Fruit fly (Drosophila melanogaster): ENCODE data around the gene Efa6.

- TF ChIP-seq CG13204 (GFP tag; optimal IDR thresholded peaks at IDR 0.05) (no peak), CG17806 (tag; optimal IDR thresholded peaks at IDR 0.05) (no peak), EcR (GFP tag; optimal IDR thresholded peaks at IDR 0.05) (no peak)
These were observed 4.6 kb upstream of the Efa6 start, which contains the start of gene Dph5 for dm6 chr3R:22582981-22583380.

Data from whole organism, pupa.